Fruit fly (Drosophila melanogaster) whole organism, adult: Measurements from ENCODE around the gene koko.

ENCODE experiments used
- CG11617 ChIP-seq: fragments of 200-800 bp; sonication (Bioruptor generic); optimal IDR thresholded peaks from 2 replicates; lab custom pipeline; 2017; ENCODE audit warnings: mild to moderate bottlenecking, missing biosample characterization, missing genetic modification reagents, missing genetic modification characterization
- Crg-1 ChIP-seq: fragments of 200-800 bp; sonication (Bioruptor generic); optimal IDR thresholded peaks from 2 replicates; lab custom pipeline; 2016; ENCODE audit warnings: missing biosample characterization, missing genetic modification characterization
- tj ChIP-seq: fragments of 200-800 bp; sonication (Bioruptor generic); optimal IDR thresholded peaks from 3 replicates; lab custom pipeline; 2017; ENCODE audit warnings: missing biosample characterization, mild to moderate bottlenecking, missing genetic modification characterization, moderate library complexity
- toe ChIP-seq: fragments of 200-800 bp; sonication (Bioruptor generic); optimal IDR thresholded peaks from 2 replicates; lab custom pipeline; 2016; ENCODE audit warnings: missing biosample characterization, missing genetic modification characterization

dm6 chr3R:18384972-18385371, 17.9 kb upstream of the koko start, which contains the start of gene CG14309:
- TF ChIP-seq Crg-1 (GFP tag; lab: Kevin White, UChicago), result no peak
- TF ChIP-seq CG11617, result no peak
- TF ChIP-seq toe (GFP tag; lab: Kevin White, UChicago), result no peak
- TF ChIP-seq tj (GFP tag; lab: Kevin White, UChicago), result peak; percentile 45
